Fruit fly (Drosophila melanogaster): ENCODE results near the gene DIP-epsilon.

Gene DIP-epsilon

DNA sequence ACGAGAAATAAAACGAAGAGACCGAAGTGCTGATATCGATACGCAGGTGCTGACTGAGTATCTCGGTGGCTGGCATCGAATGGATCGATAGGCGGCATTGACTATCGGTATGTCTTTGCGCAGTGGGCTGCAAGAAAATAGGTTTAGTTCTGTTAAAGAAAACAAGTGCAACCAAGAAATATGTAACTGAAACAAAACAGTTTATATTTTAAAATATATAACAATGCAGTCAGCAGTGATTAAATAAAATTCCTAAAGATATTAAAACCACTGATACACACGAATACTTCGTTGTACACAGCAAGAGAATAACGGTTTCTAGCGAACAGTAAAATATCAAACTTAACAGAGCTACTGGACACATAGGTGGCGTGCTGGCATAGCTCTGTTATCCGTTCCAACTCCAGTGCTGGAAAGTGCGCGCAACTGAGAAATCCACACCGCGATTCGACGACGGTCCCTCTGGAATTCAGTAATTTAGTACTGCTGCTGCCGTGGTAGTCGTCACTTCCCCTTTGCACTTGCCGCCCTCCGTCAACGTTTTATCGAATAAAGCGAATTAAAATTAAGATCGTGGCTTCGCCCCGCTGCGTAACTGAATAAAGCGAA lies 72.7 kb downstream of the DIP-epsilon start, which contains the start of the genes Pez and Cpr:
Gene Pez (minus strand): TSS at position 305 of the 609 bp plus-strand sequence.
Gene Cpr (plus strand): TSS at position 470 of the 609 bp plus-strand sequence.
- TF ChIP-seq Rel (GFP tag; optimal IDR thresholded peaks at IDR 0.05) = no peak
- TF ChIP-seq Rel (tag; optimal IDR thresholded peaks at IDR 0.05) = peak; percentile 26
- no peak for TF ChIP-seq Abd-B (GFP tag; optimal IDR thresholded peaks at IDR 0.05)
- TF ChIP-seq ey (GFP tag; optimal IDR thresholded peaks at IDR 0.05) = peak; percentile 17
- peak; percentile 46 for TF ChIP-seq Hr83 (GFP tag; optimal IDR thresholded peaks at IDR 0.05; ENCODE audit: poor library complexity, severe bottlenecking)
- TF ChIP-seq dmrt93B (GFP tag; optimal IDR thresholded peaks at IDR 0.05) = no peak
- TF ChIP-seq jim (GFP tag; optimal IDR thresholded peaks at IDR 0.05) = no peak
- TF ChIP-seq h (GFP tag; optimal IDR thresholded peaks at IDR 0.05) = peak; percentile 66
- TF ChIP-seq Sp1 (GFP tag; optimal IDR thresholded peaks at IDR 0.05) = peak; percentile 9
- TF ChIP-seq Hr78 (GFP tag; optimal IDR thresholded peaks at IDR 0.05) = no peak
- no peak for TF ChIP-seq psq (GFP tag; optimal IDR thresholded peaks at IDR 0.05)
- peak; percentile 44 for TF ChIP-seq br (GFP tag; optimal IDR thresholded peaks at IDR 0.05)
- TF ChIP-seq sv (GFP tag; optimal IDR thresholded peaks at IDR 0.05) = peak; percentile 21
- no peak for TF ChIP-seq CG32264 (GFP tag; optimal IDR thresholded peaks at IDR 0.05)
- no peak for TF ChIP-seq HLH106 (tag; optimal IDR thresholded peaks at IDR 0.05)
- TF ChIP-seq OdsH (GFP tag; optimal IDR thresholded peaks at IDR 0.05) = no peak
- TF ChIP-seq fru (GFP tag; optimal IDR thresholded peaks at IDR 0.05) = peak; percentile 85
- TF ChIP-seq tai (GFP tag; optimal IDR thresholded peaks at IDR 0.05) = no peak
- no peak for TF ChIP-seq pan (optimal IDR thresholded peaks at IDR 0.05)
- TF ChIP-seq Hnf4 (GFP tag; optimal IDR thresholded peaks at IDR 0.05) = no peak
- peak; percentile 16 for TF ChIP-seq sage (GFP tag; optimal IDR thresholded peaks at IDR 0.05)
- TF ChIP-seq usp (GFP tag; optimal IDR thresholded peaks at IDR 0.05) = no peak

DNA sequence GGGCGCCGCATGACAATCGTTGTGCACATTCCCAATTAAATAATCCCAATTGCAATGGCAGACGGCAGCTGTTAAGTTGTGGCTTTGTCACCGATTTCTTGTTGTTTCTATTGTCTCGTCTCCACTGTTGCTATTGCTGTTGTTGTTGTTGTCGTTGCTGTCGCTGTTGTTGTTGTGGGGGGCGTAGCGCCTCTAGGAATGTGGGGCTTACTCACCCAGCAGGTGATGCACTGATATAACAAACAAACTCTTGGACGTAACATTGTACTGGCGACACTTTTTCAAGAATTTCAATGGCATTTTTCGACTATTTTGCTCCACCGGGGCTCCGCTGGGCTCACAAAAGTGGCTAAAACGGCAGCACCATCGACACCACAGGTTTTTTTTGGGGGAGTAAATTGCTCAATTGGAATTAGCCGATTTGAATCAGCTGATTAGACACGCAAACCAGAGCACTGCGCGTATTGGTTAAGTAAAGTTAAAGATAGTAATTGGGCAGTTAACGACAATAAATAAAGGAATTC lies 73.2 kb downstream of the DIP-epsilon start:
- peak; percentile 58 for TF ChIP-seq Myc (optimal IDR thresholded peaks at IDR 0.05)
- TF ChIP-seq usp (GFP tag; optimal IDR thresholded peaks at IDR 0.05) = no peak
